Worm (Caenorhabditis elegans): ENCODE data around the gene C05C10.5.
A peak's percentile ranks its signal among the peaks of the same experiment; 100 is the strongest.

Gene C05C10.5

ce11 chrII:9974967-9975366 lies 36.1 kb downstream of the C05C10.5 start, which contains the start of gene aakg-5 (continued):
- TF ChIP-seq fkh-4 (tag; optimal IDR thresholded peaks at IDR 0.05; ENCODE audit: borderline replicate concordance) = no peak
- TF ChIP-seq elt-2 (tag; optimal IDR thresholded peaks at IDR 0.05) = peak; percentile 80
- TF ChIP-seq ztf-4 (tag; optimal IDR thresholded peaks at IDR 0.05) = peak; percentile 63
- peak; percentile 82 for TF ChIP-seq nhr-19 (GFP tag; conservative IDR thresholded peaks at IDR 0.05)
- TF ChIP-seq unc-86 (tag; optimal IDR thresholded peaks at IDR 0.05) = peak; percentile 77
- TF ChIP-seq nhr-77 (tag; optimal IDR thresholded peaks at IDR 0.05) = peak; percentile 90
- TF ChIP-seq ama-1 (optimal IDR thresholded peaks at IDR 0.05) = peak; percentile 17
- TF ChIP-seq sptf-1 (tag; optimal IDR thresholded peaks at IDR 0.05) = no peak
- TF ChIP-seq nhr-90 (tag; optimal IDR thresholded peaks at IDR 0.05; ENCODE audit: poor library complexity) = peak; percentile 85
- peak; percentile 67 for TF ChIP-seq fos-1 (tag; optimal IDR thresholded peaks at IDR 0.05)
- peak; percentile 92 for TF ChIP-seq tbx-2 (tag; optimal IDR thresholded peaks at IDR 0.05)
- peak; percentile 41 for TF ChIP-seq snpc-4 (tag; optimal IDR thresholded peaks at IDR 0.05)
- TF ChIP-seq nhr-237 (tag; optimal IDR thresholded peaks at IDR 0.05) = peak; percentile 45
- TF ChIP-seq dpl-1 (GFP tag; optimal IDR thresholded peaks at IDR 0.05) = peak; percentile 59 to 66 (median 62)
- peak; percentile 92 for TF ChIP-seq snu-23 (GFP tag; optimal IDR thresholded peaks at IDR 0.05)
- TF ChIP-seq C16A3.4 (tag; optimal IDR thresholded peaks at IDR 0.05) = peak; percentile 56
- peak; percentile 56 for TF ChIP-seq C04F5.9 (tag; optimal IDR thresholded peaks at IDR 0.05)
- peak; percentile 37; the same call in 1 of the 2 replicates for TF ChIP-seq ceh-88 (GFP tag; IDR thresholded peaks at IDR 0.05)
- TF ChIP-seq ztf-11 (tag; optimal IDR thresholded peaks at IDR 0.05) = no peak
- TF ChIP-seq hlh-17 (GFP tag; optimal IDR thresholded peaks at IDR 0.05; ENCODE audit: borderline replicate concordance) = no peak
- peak; percentile 72 for TF ChIP-seq jun-1 (tag; optimal IDR thresholded peaks at IDR 0.05)
- peak; percentile 37 for TF ChIP-seq fkh-10 (GFP tag; optimal IDR thresholded peaks at IDR 0.05)
- TF ChIP-seq alr-1 (tag; optimal IDR thresholded peaks at IDR 0.05; ENCODE audit: borderline replicate concordance) = no peak
- peak; percentile 96 for TF ChIP-seq lin-14 (GFP tag; optimal IDR thresholded peaks at IDR 0.05)
- TF ChIP-seq nhr-20 (tag; optimal IDR thresholded peaks at IDR 0.05) = peak; percentile 94
- no peak for TF ChIP-seq mef-2 (tag; optimal IDR thresholded peaks at IDR 0.05)
- no peak for TF ChIP-seq hpl-2 (GFP tag; optimal IDR thresholded peaks at IDR 0.05)
- peak; percentile 79 for TF ChIP-seq nhr-11 (tag; optimal IDR thresholded peaks at IDR 0.05)
- TF ChIP-seq irx-1 (tag; optimal IDR thresholded peaks at IDR 0.05) = peak; percentile 66
- TF ChIP-seq Y116A8C.19 (tag; optimal IDR thresholded peaks at IDR 0.05; ENCODE audit: borderline replicate concordance) = no peak
- no peak for TF ChIP-seq vab-15 (tag; optimal IDR thresholded peaks at IDR 0.05)
- TF ChIP-seq fkh-8 (tag; optimal IDR thresholded peaks at IDR 0.05) = peak; percentile 57

ce11 chrII:9976405-9976804 lies 37.6 kb downstream of the C05C10.5 start, which contains the start of gene R53.8:
Gene R53.8 (plus strand): TSS chrII:9976705.
- no peak for TF ChIP-seq dpl-1 (GFP tag; optimal IDR thresholded peaks at IDR 0.05)
- TF ChIP-seq snpc-4 (tag; optimal IDR thresholded peaks at IDR 0.05) = no peak
- no peak for TF ChIP-seq irx-1 (tag; optimal IDR thresholded peaks at IDR 0.05)
- TF ChIP-seq mep-1 (tag; optimal IDR thresholded peaks at IDR 0.05) = no peak
- TF ChIP-seq fkh-4 (tag; optimal IDR thresholded peaks at IDR 0.05; ENCODE audit: borderline replicate concordance) = no peak
- TF ChIP-seq ceh-88 (GFP tag; IDR thresholded peaks at IDR 0.05) = no peak
- TF ChIP-seq rnt-1 (tag; optimal IDR thresholded peaks at IDR 0.05) = no peak
- TF ChIP-seq nhr-71 (tag; optimal IDR thresholded peaks at IDR 0.05) = no peak
- no peak for TF ChIP-seq unc-30 (tag; optimal IDR thresholded peaks at IDR 0.05)
- TF ChIP-seq nhr-237 (tag; optimal IDR thresholded peaks at IDR 0.05) = no peak
- TF ChIP-seq blmp-1 (tag; optimal IDR thresholded peaks at IDR 0.05) = no peak
- TF ChIP-seq nhr-20 (tag; optimal IDR thresholded peaks at IDR 0.05) = no peak
- TF ChIP-seq unc-62 (GFP tag; optimal IDR thresholded peaks at IDR 0.05) = no peak

- no peak for TF ChIP-seq lsy-2 (tag; optimal IDR thresholded peaks at IDR 0.05)
- TF ChIP-seq sptf-1 (tag; optimal IDR thresholded peaks at IDR 0.05) = no peak
- TF ChIP-seq F16B12.6 (tag; optimal IDR thresholded peaks at IDR 0.05) = no peak
- no peak for TF ChIP-seq egl-13 (tag; optimal IDR thresholded peaks at IDR 0.05)
- no peak for TF ChIP-seq alr-1 (tag; optimal IDR thresholded peaks at IDR 0.05; ENCODE audit: borderline replicate concordance)
- no peak for TF ChIP-seq unc-98 (GFP tag; IDR thresholded peaks at IDR 0.05)
These were observed 41.3 kb downstream of the C05C10.5 start, which contains the start of gene ZK892.6 for ce11 chrII:9980077-9980631. Gene ZK892.6 (minus strand): TSS chrII:9980127.
